Worm (Caenorhabditis elegans) whole organism, L3 larva: ENCODE data around the gene F44B9.9.

Experiments
- ceh-82 ChIP-seq: fragments of 150-350 bp; optimal IDR thresholded peaks from 2 replicates; lab custom pipeline; 2014; ENCODE audit warnings: missing biosample characterization, missing genetic modification characterization
- nhr-28 ChIP-seq: fragments of 150-350 bp; optimal IDR thresholded peaks from 2 replicates; lab custom pipeline; 2014; ENCODE audit warnings: missing biosample characterization, missing genetic modification characterization
- unc-39 ChIP-seq: sonication (generic microtip); optimal IDR thresholded peaks from 4 replicates; lab custom pipeline; 2017; ENCODE audit warnings: missing biosample characterization, missing genetic modification characterization

- TF ChIP-seq unc-39 (tag; lab: Kevin White, UChicago) = no peak
- TF ChIP-seq nhr-28 (tag; lab: Kevin White, UChicago) = no peak
- no peak for TF ChIP-seq ceh-82 (tag; lab: Kevin White, UChicago)
Measured at ce11 chrIII:8067798-8068197, 36.9 kb upstream of the F44B9.9 start.
